Fruit fly (Drosophila melanogaster): ENCODE results near the gene Scsalpha1.

The Scsalpha1 gene

dm6 chr3L:3818566-3819325, 4.7 kb downstream of the Scsalpha1 start, which contains the start of gene enc (continued):
- no peak for TF ChIP-seq CG4854 (GFP tag; optimal IDR thresholded peaks at IDR 0.05)
- TF ChIP-seq pum (GFP tag; optimal IDR thresholded peaks at IDR 0.05) = no peak
- no peak for TF ChIP-seq CG7786 (GFP tag; optimal IDR thresholded peaks at IDR 0.05)
- TF ChIP-seq CG34224 (GFP tag; IDR thresholded peaks at IDR 0.05; ENCODE audit: partially characterized antibody) = peak; percentile 97
- peak; percentile 29 for TF ChIP-seq Nf-YC (tag; optimal IDR thresholded peaks at IDR 0.05)
- TF ChIP-seq CG17361 (GFP tag; IDR thresholded peaks at IDR 0.05) = peak; percentile 40; the same call in 1 of the 3 replicates
- no peak for TF ChIP-seq Dad (GFP tag; optimal IDR thresholded peaks at IDR 0.05)
- no peak for TF ChIP-seq Atf3 (GFP tag; optimal IDR thresholded peaks at IDR 0.05)

- peak; percentile 85 for TF ChIP-seq CG12659 (GFP tag; optimal IDR thresholded peaks at IDR 0.05)
- TF ChIP-seq CG13894 (tag; optimal IDR thresholded peaks at IDR 0.05) = peak; percentile 85
- peak; percentile 80 for TF ChIP-seq CG34376 (GFP tag; optimal IDR thresholded peaks at IDR 0.05)
- TF ChIP-seq Rx (GFP tag; IDR thresholded peaks at IDR 0.05) = no peak
- peak; percentile 80 for TF ChIP-seq nmo (GFP tag; optimal IDR thresholded peaks at IDR 0.05)
- no peak for TF ChIP-seq hkb (optimal IDR thresholded peaks at IDR 0.05)
- TF ChIP-seq hkb (GFP tag; IDR thresholded peaks at IDR 0.05) = peak; percentile 84
- no peak for TF ChIP-seq dimm (GFP tag; IDR thresholded peaks at IDR 0.05)
- TF ChIP-seq mam (GFP tag; optimal IDR thresholded peaks at IDR 0.05) = peak; percentile 51
- no peak for TF ChIP-seq tx (GFP tag; optimal IDR thresholded peaks at IDR 0.05)
- peak; percentile 55 to 59 for TF ChIP-seq dpn (GFP tag; optimal IDR thresholded peaks at IDR 0.05)
- peak; percentile 94 for TF ChIP-seq Fer1 (GFP tag; optimal IDR thresholded peaks at IDR 0.05)
- peak; percentile 82 for TF ChIP-seq CG6813 (GFP tag; optimal IDR thresholded peaks at IDR 0.05)
- TF ChIP-seq CG12391 (tag; optimal IDR thresholded peaks at IDR 0.05) = peak; percentile 85
- no peak for TF ChIP-seq ash1 (GFP tag; optimal IDR thresholded peaks at IDR 0.05)
- TF ChIP-seq Usf (GFP tag; optimal IDR thresholded peaks at IDR 0.05) = peak; percentile 27
- peak; percentile 74 for TF ChIP-seq Nf-YC (tag; optimal IDR thresholded peaks at IDR 0.05)
- TF ChIP-seq Jarid2 (GFP tag; optimal IDR thresholded peaks at IDR 0.05) = no peak
- TF ChIP-seq eve (GFP tag; optimal IDR thresholded peaks at IDR 0.05) = peak in 1 of 2 experiments; percentile 91
- peak; percentile 7 for TF ChIP-seq jing (GFP tag; optimal IDR thresholded peaks at IDR 0.05)
- TF ChIP-seq gce (GFP tag; IDR thresholded peaks at IDR 0.05) = no peak
- TF ChIP-seq hbn (GFP tag; IDR thresholded peaks at IDR 0.05; ENCODE audit: partially characterized antibody) = no peak
- TF ChIP-seq zen2 (GFP tag; IDR thresholded peaks at IDR 0.05; ENCODE audit: partially characterized antibody) = no peak
- TF ChIP-seq prd (optimal IDR thresholded peaks at IDR 0.05) = no peak
- TF ChIP-seq prd (GFP tag; IDR thresholded peaks at IDR 0.05) = peak; percentile 79
- no peak for TF ChIP-seq Elba2 (GFP tag; optimal IDR thresholded peaks at IDR 0.05)
- peak; percentile 75 for TF ChIP-seq ind (GFP tag; optimal IDR thresholded peaks at IDR 0.05)
- TF ChIP-seq CG31441 (GFP tag; IDR thresholded peaks at IDR 0.05) = peak; percentile 74
- TF ChIP-seq pan (optimal IDR thresholded peaks at IDR 0.05) = no peak
- peak in 1 of 2 experiments; percentile 19 for TF ChIP-seq pan (GFP tag; optimal IDR thresholded peaks at IDR 0.05 in 1 of 2, IDR thresholded peaks at IDR 0.05 in 1 of 2)
- TF ChIP-seq ttk (GFP tag; IDR thresholded peaks at IDR 0.05) = 0 out of 2 replicates have a peak, but pooled peaks have one; percentile 6
- no peak for TF ChIP-seq CG11247 (GFP tag; IDR thresholded peaks at IDR 0.05)
- peak; percentile 80 for TF ChIP-seq CG18619 (GFP tag; optimal IDR thresholded peaks at IDR 0.05)
- TF ChIP-seq B-H2 (GFP tag; optimal IDR thresholded peaks at IDR 0.05) = peak; percentile 81
- peak; percentile 62 for TF ChIP-seq ssp (GFP tag; IDR thresholded peaks at IDR 0.05)
- TF ChIP-seq CG33557 (GFP tag; optimal IDR thresholded peaks at IDR 0.05) = peak; percentile 69
- peak; percentile 83 for TF ChIP-seq CG10209 (GFP tag; optimal IDR thresholded peaks at IDR 0.05)
- TF ChIP-seq CG33213 (GFP tag; optimal IDR thresholded peaks at IDR 0.05) = no peak
- TF ChIP-seq HHEX (GFP tag; optimal IDR thresholded peaks at IDR 0.05) = peak; percentile 84
- TF ChIP-seq CG8281 (tag; optimal IDR thresholded peaks at IDR 0.05) = peak; percentile 41
Observed at dm6 chr3L:3824790-3825484, 10.9 kb downstream of the Scsalpha1 start, which contains the start of gene Rdh. TSS of gene Rdh (plus strand) at chr3L:3825449.

Data from whole organism, embryonic.